Worm (Caenorhabditis elegans): ENCODE results near the gene tbc-6.

- TF ChIP-seq ztf-23 (GFP tag; IDR thresholded peaks at IDR 0.05) (no peak), ztf-29 (GFP tag; IDR thresholded peaks at IDR 0.05) (no peak), med-1 (GFP tag; optimal IDR thresholded peaks at IDR 0.05; ENCODE audit: insufficient read depth) (no peak), cog-1 (tag; optimal IDR thresholded peaks at IDR 0.05) (no peak), T22C8.4 (GFP tag; IDR thresholded peaks at IDR 0.05) (no peak), ref-1 (GFP tag; conservative IDR thresholded peaks at IDR 0.05) (no peak), tab-1 (GFP tag; IDR thresholded peaks at IDR 0.05) (no peak)
Observed at ce11 chrII:6840663-6841062, 7.3 kb upstream of the tbc-6 start.

Measured in whole organism, midembryonic.